Fruit fly (Drosophila melanogaster): ENCODE data around the gene Fuca.

The Fuca gene

dm6 chr3L:11493090-11493807 is 29.3 kb downstream of the Fuca start (continued):
- TF ChIP-seq CG8359 (GFP tag; optimal IDR thresholded peaks at IDR 0.05; ENCODE audit: borderline replicate concordance), result no peak
- no peak for TF ChIP-seq CG2116 (GFP tag; optimal IDR thresholded peaks at IDR 0.05)
- TF ChIP-seq Ets97D (GFP tag; optimal IDR thresholded peaks at IDR 0.05), result no peak
- no peak for TF ChIP-seq E2f2 (GFP tag; IDR thresholded peaks at IDR 0.05)
- TF ChIP-seq CG1647 (GFP tag; optimal IDR thresholded peaks at IDR 0.05), result no peak
- TF ChIP-seq CG6765 (GFP tag; optimal IDR thresholded peaks at IDR 0.05), result peak; percentile 42
- no peak for TF ChIP-seq Stat92E (GFP tag; optimal IDR thresholded peaks at IDR 0.05)
- TF ChIP-seq CG30403 (GFP tag; optimal IDR thresholded peaks at IDR 0.05), result no peak
- no peak for TF ChIP-seq CG1792 (GFP tag; optimal IDR thresholded peaks at IDR 0.05)
- no peak for TF ChIP-seq HLH54F (GFP tag; optimal IDR thresholded peaks at IDR 0.05)
- TF ChIP-seq Meics (GFP tag; optimal IDR thresholded peaks at IDR 0.05), result peak; percentile 10
- no peak for TF ChIP-seq insv (GFP tag; optimal IDR thresholded peaks at IDR 0.05)
- no peak for TF ChIP-seq Dek (tag; optimal IDR thresholded peaks at IDR 0.05)
- peak; percentile 73 for TF ChIP-seq CG34224 (GFP tag; IDR thresholded peaks at IDR 0.05; ENCODE audit: partially characterized antibody)
- TF ChIP-seq salm (tag; optimal IDR thresholded peaks at IDR 0.05), result no peak
- peak; percentile 62 for TF ChIP-seq CG13894 (tag; optimal IDR thresholded peaks at IDR 0.05)
- no peak for TF ChIP-seq NFAT (GFP tag; IDR thresholded peaks at IDR 0.05)
- no peak for TF ChIP-seq Xbp1 (GFP tag; optimal IDR thresholded peaks at IDR 0.05)
- peak; percentile 9 for TF ChIP-seq CG12299 (tag; optimal IDR thresholded peaks at IDR 0.05)
- TF ChIP-seq nerfin-1 (tag; optimal IDR thresholded peaks at IDR 0.05), result peak; percentile 59
- TF ChIP-seq CG2129 (GFP tag; IDR thresholded peaks at IDR 0.05; ENCODE audit: partially characterized antibody), result no peak
- TF ChIP-seq CG13123 (GFP tag; optimal IDR thresholded peaks at IDR 0.05), result no peak
- no peak for TF ChIP-seq CG2202 (tag; optimal IDR thresholded peaks at IDR 0.05)
- peak; percentile 36 for TF ChIP-seq Hmr (GFP tag; optimal IDR thresholded peaks at IDR 0.05)
- TF ChIP-seq CG11695 (GFP tag; IDR thresholded peaks at IDR 0.05), result no peak
- no peak for TF ChIP-seq H15 (GFP tag; IDR thresholded peaks at IDR 0.05)
- TF ChIP-seq zf30C (GFP tag; optimal IDR thresholded peaks at IDR 0.05), result no peak
- TF ChIP-seq gce (GFP tag; IDR thresholded peaks at IDR 0.05), result peak; percentile 60; the same call in 1 of the 3 replicates
- TF ChIP-seq Myb (GFP tag; optimal IDR thresholded peaks at IDR 0.05), result no peak
- TF ChIP-seq CrebB (tag; optimal IDR thresholded peaks at IDR 0.05), result peak; percentile 63
- no peak for TF ChIP-seq CG17186 (GFP tag; optimal IDR thresholded peaks at IDR 0.05)
- TF ChIP-seq Camta (GFP tag; optimal IDR thresholded peaks at IDR 0.05), result no peak
- TF ChIP-seq BtbVII (GFP tag; optimal IDR thresholded peaks at IDR 0.05), result peak; percentile 46
- no peak for TF ChIP-seq psq (GFP tag; optimal IDR thresholded peaks at IDR 0.05)
- TF ChIP-seq CG18011 (GFP tag; optimal IDR thresholded peaks at IDR 0.05), result no peak
- no peak for TF ChIP-seq gcm (GFP tag; optimal IDR thresholded peaks at IDR 0.05)
- TF ChIP-seq CG12391 (tag; optimal IDR thresholded peaks at IDR 0.05), result no peak
- no peak for TF ChIP-seq exex (tag; optimal IDR thresholded peaks at IDR 0.05)
- TF ChIP-seq D (optimal IDR thresholded peaks at IDR 0.05), result no peak
- TF ChIP-seq D (GFP tag; optimal IDR thresholded peaks at IDR 0.05), result no peak
- no peak for TF ChIP-seq CG15479 (GFP tag; optimal IDR thresholded peaks at IDR 0.05)
- peak; percentile 49 for TF ChIP-seq CG17912 (GFP tag; optimal IDR thresholded peaks at IDR 0.05)
- no peak for TF ChIP-seq Elba2 (GFP tag; optimal IDR thresholded peaks at IDR 0.05)
- TF ChIP-seq CG1603 (tag; optimal IDR thresholded peaks at IDR 0.05), result no peak
- no peak for TF ChIP-seq TFAM (GFP tag; optimal IDR thresholded peaks at IDR 0.05)
- no peak for TF ChIP-seq Six4 (GFP tag; optimal IDR thresholded peaks at IDR 0.05)
- no peak for TF ChIP-seq Side (GFP tag; optimal IDR thresholded peaks at IDR 0.05)
- TF ChIP-seq Mrtf (GFP tag; IDR thresholded peaks at IDR 0.05), result no peak
- no peak for TF ChIP-seq CG12942 (GFP tag; optimal IDR thresholded peaks at IDR 0.05)
- no peak for TF ChIP-seq run (tag; optimal IDR thresholded peaks at IDR 0.05)
